Worm (Caenorhabditis elegans) whole organism, L4 larva: ENCODE measurements around the gene K02A6.4.

Experiments used
- aha-1 ChIP-seq: fragments of 150-350 bp; peaks from one replicate; lab custom pipeline; 2014; ENCODE audit warnings: missing biosample characterization, missing genetic modification characterization
- aly-2 ChIP-seq: sonication (generic microtip); optimal IDR thresholded peaks from 2 replicates; lab custom pipeline; 2018; ENCODE audit warnings: missing biosample characterization, missing genetic modification characterization
- nhr-77 ChIP-seq: fragments of 150-350 bp; optimal IDR thresholded peaks from 2 replicates; lab custom pipeline; 2014; ENCODE audit warnings: missing biosample characterization, missing genetic modification characterization
- pqm-1 ChIP-seq: sonication (generic microtip); optimal IDR thresholded peaks from 2 replicates; lab custom pipeline; 2017; ENCODE audit warnings: missing biosample characterization, missing genetic modification characterization
- unc-39 ChIP-seq: sonication (generic microtip); optimal IDR thresholded peaks from 2 replicates; lab custom pipeline; 2017; ENCODE audit warnings: missing biosample characterization, missing genetic modification characterization
- ztf-11 ChIP-seq: fragments of 150-350 bp; optimal IDR thresholded peaks from 2 replicates; lab custom pipeline; 2014; ENCODE audit warnings: missing biosample characterization, missing genetic modification characterization

- TF ChIP-seq aly-2 (tag; lab: Kevin White, UChicago): no peak
- peak; percentile 95 for TF ChIP-seq aha-1 (tag; lab: Kevin White, UChicago)
- no peak for TF ChIP-seq unc-39 (tag; lab: Kevin White, UChicago)
- peak; percentile 94 for TF ChIP-seq nhr-77 (tag; lab: Kevin White, UChicago)
- no peak for TF ChIP-seq ztf-11 (tag; lab: Kevin White, UChicago)
- TF ChIP-seq pqm-1 (tag; lab: Kevin White, UChicago): peak; percentile 41
Observed at ce11 chrX:8231858-8232257, 13.3 kb upstream of the K02A6.4 start, which contains the start of gene K02A6.3.
